Worm (Caenorhabditis elegans) whole organism, dauer: ENCODE results near the gene ccch-1.

Experiments
- unc-62 ChIP-seq: sonication (generic microtip); optimal IDR thresholded peaks from 2 replicates; lab custom pipeline; 2017; ENCODE audit warnings: missing biosample characterization, missing genetic modification reagents, missing genetic modification characterization

The ccch-1 gene

ce11 chrV:11508773-11509172, 18.9 kb upstream of the ccch-1 start, which contains the start of gene ttll-5:
Gene ttll-5 (plus strand): TSS chrV:11509060.
- TF ChIP-seq unc-62 (GFP tag; lab: Kevin White, UChicago) = no peak

- no peak for TF ChIP-seq unc-62 (GFP tag; lab: Kevin White, UChicago)
These were observed 14.2 kb upstream of the ccch-1 start, which contains the start of gene C55A6.3 for ce11 chrV:11513432-11513831. Gene C55A6.3 (minus strand): TSS chrV:11513532.

ce11 chrV:11514677-11515076, 13.0 kb upstream of the ccch-1 start, which contains the start of gene C55A6.6:
Gene C55A6.6 (minus strand): TSS chrV:11514737.
- TF ChIP-seq unc-62 (GFP tag; lab: Kevin White, UChicago) = no peak

ce11 chrV:11515145-11515544, 12.5 kb upstream of the ccch-1 start:
- TF ChIP-seq unc-62 (GFP tag; lab: Kevin White, UChicago) = no peak

ce11 chrV:11516141-11516591, 11.5 kb upstream of the ccch-1 start, which contains the start of gene sdz-8:
Gene sdz-8 (minus strand): TSS chrV:11516191.
- TF ChIP-seq unc-62 (GFP tag; lab: Kevin White, UChicago) = no peak

ce11 chrV:11517789-11518188, 9.8 kb upstream of the ccch-1 start, which contains the start of gene C55A6.4:
Gene C55A6.4 (minus strand): TSS chrV:11517889.
- no peak for TF ChIP-seq unc-62 (GFP tag; lab: Kevin White, UChicago)

- no peak for TF ChIP-seq unc-62 (GFP tag; lab: Kevin White, UChicago)
These were observed 7.4 kb upstream of the ccch-1 start, which contains the start of the genes C55A6.11 and C55A6.7 for ce11 chrV:11520215-11520614. Gene C55A6.11 (plus strand): TSS chrV:11520515. Gene C55A6.7 (minus strand): TSS chrV:11520530.

ce11 chrV:11521448-11521847, 6.2 kb upstream of the ccch-1 start, which contains the start of gene pafo-1:
Gene pafo-1 (plus strand): TSS chrV:11521703.
- TF ChIP-seq unc-62 (GFP tag; lab: Kevin White, UChicago) = no peak

ce11 chrV:11525338-11525737, 2.3 kb upstream of the ccch-1 start:
- TF ChIP-seq unc-62 (GFP tag; lab: Kevin White, UChicago) = no peak

- no peak for TF ChIP-seq unc-62 (GFP tag; lab: Kevin White, UChicago)
These were observed 622 bp upstream of the ccch-1 start for ce11 chrV:11526927-11527491.

- TF ChIP-seq unc-62 (GFP tag; lab: Kevin White, UChicago) = no peak
These were observed 1.1 kb downstream of the ccch-1 start for ce11 chrV:11528633-11529327.

- no peak for TF ChIP-seq unc-62 (GFP tag; lab: Kevin White, UChicago)
These were observed 1.9 kb downstream of the ccch-1 start for ce11 chrV:11529541-11529940.

ce11 chrV:11531100-11531499, 3.5 kb downstream of the ccch-1 start:
- no peak for TF ChIP-seq unc-62 (GFP tag; lab: Kevin White, UChicago)

- no peak for TF ChIP-seq unc-62 (GFP tag; lab: Kevin White, UChicago)
These were observed 4.4 kb downstream of the ccch-1 start for ce11 chrV:11531831-11532534.

ce11 chrV:11532535-11532853, 4.9 kb downstream of the ccch-1 start:
- no peak for TF ChIP-seq unc-62 (GFP tag; lab: Kevin White, UChicago)

- no peak for TF ChIP-seq unc-62 (GFP tag; lab: Kevin White, UChicago)
These were observed 5.3 kb downstream of the ccch-1 start for ce11 chrV:11532964-11533363.
